Fruit fly (Drosophila melanogaster) whole organism, embryonic: Measurements from ENCODE around the gene Gr89a.
A peak's percentile ranks its signal among the peaks of the same experiment; 100 is the strongest.

ENCODE experiments used
- Awh ChIP-seq: fragments of 200-800 bp; sonication (Bioruptor generic); IDR thresholded peaks from 2 replicates; pipeline ENCODE4, ENCODE4 v1.3.6; 2022; ENCODE audit warnings: missing biosample characterization, missing genetic modification characterization
- B-H1 ChIP-seq: fragments of 200-800 bp; sonication (Bioruptor generic); IDR thresholded peaks from 3 replicates; pipeline ENCODE4 v1.3.6; 2022; ENCODE audit warnings: missing biosample characterization, missing genetic modification characterization
- CG10959 ChIP-seq: fragments of 200-800 bp; sonication (Bioruptor generic); IDR thresholded peaks from 2 replicates; pipeline ENCODE4 v1.3.6; 2022; ENCODE audit warnings: missing biosample characterization, missing genetic modification characterization
- CG11398 ChIP-seq: fragments of 200-800 bp; sonication (Bioruptor generic); optimal IDR thresholded peaks from 2 replicates; lab custom pipeline; 2016; ENCODE audit warnings: missing biosample characterization, missing genetic modification characterization
- CG12942 ChIP-seq: fragments of 200-800 bp; sonication (Bioruptor generic); optimal IDR thresholded peaks from 3 replicates; lab custom pipeline; 2016; ENCODE audit warnings: missing biosample characterization, missing genetic modification characterization
- CG13624 ChIP-seq: fragments of 200-800 bp; sonication (Bioruptor generic); optimal IDR thresholded peaks from 2 replicates; lab custom pipeline; 2016; ENCODE audit warnings: missing biosample characterization, missing genetic modification characterization
- CG15269 ChIP-seq: fragments of 200-800 bp; sonication (Bioruptor generic); optimal IDR thresholded peaks from 2 replicates; lab custom pipeline; 2018; ENCODE audit warnings: missing biosample characterization, mild to moderate bottlenecking, missing genetic modification characterization, moderate library complexity
- CG15601 ChIP-seq: fragments of 200-800 bp; sonication (Bioruptor generic); optimal IDR thresholded peaks from 3 replicates; lab custom pipeline; 2019; ENCODE audit warnings: missing biosample characterization, mild to moderate bottlenecking, missing genetic modification characterization, moderate library complexity
- CG16813 ChIP-seq: fragments of 200-800 bp; sonication (Bioruptor generic); IDR thresholded peaks from 3 replicates; pipeline ENCODE4 v1.3.6; 2022; ENCODE audit warnings: missing biosample characterization, missing genetic modification characterization; ENCODE audit not compliant: partially characterized antibody
- CG17186 ChIP-seq: fragments of 200-800 bp; sonication (Bioruptor generic); optimal IDR thresholded peaks from 3 replicates; lab custom pipeline; 2017; ENCODE audit warnings: missing biosample characterization, missing genetic modification reagents, missing genetic modification characterization
- CG17568 ChIP-seq: fragments of 200-800 bp; sonication (Bioruptor generic); optimal IDR thresholded peaks from 2 replicates; lab custom pipeline; 2018; ENCODE audit warnings: missing biosample characterization, mild to moderate bottlenecking, missing genetic modification characterization, moderate library complexity
- CG17829 ChIP-seq: fragments of 200-800 bp; optimal IDR thresholded peaks from 2 replicates; lab custom pipeline; 2019; ENCODE audit warnings: missing biosample characterization, mild to moderate bottlenecking, missing genetic modification characterization, moderate library complexity
- CG32532 ChIP-seq: fragments of 200-800 bp; sonication (Bioruptor generic); IDR thresholded peaks from 2 replicates; pipeline ENCODE4 v1.3.6; 2022; ENCODE audit warnings: missing biosample characterization, missing genetic modification characterization
- CG3726 ChIP-seq: fragments of 200-800 bp; sonication (Bioruptor generic); IDR thresholded peaks from 3 replicates; pipeline ENCODE4, ENCODE4 v1.3.6; 2022; ENCODE audit warnings: missing biosample characterization, missing genetic modification characterization
- CG4617 ChIP-seq: fragments of 200-800 bp; sonication (Bioruptor generic); optimal IDR thresholded peaks from 3 replicates; lab custom pipeline; 2016; ENCODE audit warnings: missing biosample characterization, missing genetic modification characterization, borderline replicate concordance
- CG4854 ChIP-seq: fragments of 200-800 bp; sonication (Bioruptor generic); optimal IDR thresholded peaks from 2 replicates; lab custom pipeline; 2016; ENCODE audit warnings: missing biosample characterization, missing genetic modification characterization, inconsistent platforms
- CG6254 ChIP-seq: fragments of 200-800 bp; sonication (Bioruptor generic); optimal IDR thresholded peaks from 3 replicates; lab custom pipeline; 2017; ENCODE audit warnings: mild to moderate bottlenecking, missing biosample characterization, missing genetic modification reagents, missing genetic modification characterization
- CG7357 ChIP-seq: fragments of 200-800 bp; sonication (Bioruptor generic); IDR thresholded peaks from 3 replicates; pipeline ENCODE4 v1.3.6; 2022; ENCODE audit warnings: missing biosample characterization, missing genetic modification characterization
- CG7987 ChIP-seq: fragments of 200-800 bp; sonication (Bioruptor generic); optimal IDR thresholded peaks from 2 replicates; lab custom pipeline; 2018; ENCODE audit warnings: missing biosample characterization, mild to moderate bottlenecking, missing genetic modification characterization, moderate library complexity
- CG9932 ChIP-seq: fragments of 200-800 bp; sonication (Bioruptor generic); IDR thresholded peaks from 2 replicates; pipeline ENCODE4 v1.3.6; 2022; ENCODE audit warnings: missing biosample characterization, missing genetic modification characterization
- CHES-1-like ChIP-seq: fragments of 200-800 bp; sonication (Bioruptor generic); optimal IDR thresholded peaks from 2 replicates; lab custom pipeline; 2016; ENCODE audit warnings: missing biosample characterization, missing genetic modification characterization
- CoRest ChIP-seq: fragments of 200-800 bp; sonication (Bioruptor generic); optimal IDR thresholded peaks from 3 replicates; lab custom pipeline; 2018; ENCODE audit warnings: missing biosample characterization, mild to moderate bottlenecking, missing genetic modification characterization, moderate library complexity
- Dref ChIP-seq: fragments of 200-800 bp; sonication (Bioruptor generic); IDR thresholded peaks from 2 replicates; pipeline ENCODE4 v1.3.6; 2022; ENCODE audit warnings: missing biosample characterization, missing genetic modification characterization
- Drgx ChIP-seq: fragments of 200-800 bp; sonication (Bioruptor generic); IDR thresholded peaks from 2 replicates; pipeline ENCODE4 v1.3.6; 2022; ENCODE audit warnings: missing biosample characterization, missing genetic modification characterization
- HLH54F ChIP-seq: fragments of 200-800 bp; sonication (Bioruptor generic); optimal IDR thresholded peaks from 3 replicates; lab custom pipeline; 2016; ENCODE audit warnings: missing biosample characterization, missing genetic modification characterization
- Jarid2 ChIP-seq: fragments of 200-800 bp; sonication (Bioruptor generic); optimal IDR thresholded peaks from 3 replicates; lab custom pipeline; 2017; ENCODE audit warnings: mild to moderate bottlenecking, missing biosample characterization, missing genetic modification reagents, missing genetic modification characterization
- Poxn ChIP-seq: fragments of 200-800 bp; sonication (Bioruptor generic); IDR thresholded peaks from 2 replicates; pipeline ENCODE4 v1.3.6; 2022; ENCODE audit warnings: missing biosample characterization, missing genetic modification characterization
- Ptx1 ChIP-seq: fragments of 200-800 bp; sonication (Bioruptor generic); IDR thresholded peaks from 2 replicates; pipeline ENCODE4 v1.3.6; 2022; ENCODE audit warnings: missing biosample characterization, missing genetic modification characterization
- Scr ChIP-seq: fragments of 200-800 bp; sonication (Bioruptor generic); IDR thresholded peaks from 2 replicates; pipeline ENCODE4 v1.3.6; 2022; ENCODE audit warnings: missing biosample characterization, missing genetic modification characterization; ENCODE audit not compliant: partially characterized antibody
- Side ChIP-seq: fragments of 200-800 bp; sonication (Bioruptor generic); optimal IDR thresholded peaks from 2 replicates; lab custom pipeline; 2016; ENCODE audit warnings: missing biosample characterization, missing genetic modification characterization
- Ssrp ChIP-seq: fragments of 200-800 bp; sonication (Bioruptor generic); optimal IDR thresholded peaks from 2 replicates; lab custom pipeline; 2018; ENCODE audit warnings: missing biosample characterization, mild to moderate bottlenecking, missing genetic modification characterization, moderate library complexity
- Stat92E ChIP-seq, 3 experiments: fragments of >200 bp in 2 of 3; fragments of 200-800 bp in 1 of 3; sonication (Bioruptor generic) in 1 of 3; optimal IDR thresholded peaks; 2 replicates each; lab custom pipeline; 2017 to 2019; ENCODE audit warnings: missing biosample characterization in 3 of 3, missing genetic modification characterization in 3 of 3, mild to moderate bottlenecking in 1 of 3, moderate library complexity in 1 of 3
- TFAM ChIP-seq: fragments of 200-800 bp; sonication (Bioruptor generic); optimal IDR thresholded peaks from 2 replicates; lab custom pipeline; 2017; ENCODE audit warnings: missing biosample characterization, missing genetic modification characterization, inconsistent platforms
- al ChIP-seq: fragments of 200-800 bp; sonication (Bioruptor generic); IDR thresholded peaks from 2 replicates; pipeline ENCODE4 v1.3.6; 2022; ENCODE audit warnings: missing biosample characterization, missing genetic modification characterization
- chinmo ChIP-seq: fragments of 200-800 bp; sonication (Bioruptor generic); IDR thresholded peaks from 4 replicates; pipeline ENCODE4 v1.3.6; 2022; ENCODE audit warnings: missing biosample characterization, missing genetic modification characterization; ENCODE audit not compliant: partially characterized antibody
- eve ChIP-seq, 2 experiments: fragments of >200 bp; optimal IDR thresholded peaks; 2 replicates each; lab custom pipeline; 2017; ENCODE audit warnings: missing biosample characterization in 2 of 2, missing genetic modification characterization in 2 of 2
- fd96Cb ChIP-seq: fragments of 200-800 bp; sonication (Bioruptor generic); optimal IDR thresholded peaks from 2 replicates; lab custom pipeline; 2018; ENCODE audit warnings: missing biosample characterization, mild to moderate bottlenecking, missing genetic modification characterization, moderate library complexity
- fru ChIP-seq: fragments of >200 bp; optimal IDR thresholded peaks from 2 replicates; lab custom pipeline; 2017
- fu2 ChIP-seq: fragments of 200-800 bp; sonication (Bioruptor generic); optimal IDR thresholded peaks from 2 replicates; lab custom pipeline; 2016; ENCODE audit warnings: missing biosample characterization, missing genetic modification characterization
- gro ChIP-seq: fragments of 200-800 bp; sonication (Bioruptor generic); optimal IDR thresholded peaks from 2 replicates; lab custom pipeline; 2016; ENCODE audit warnings: missing biosample characterization, missing genetic modification characterization
- ken ChIP-seq: fragments of 200-800 bp; sonication (Bioruptor generic); IDR thresholded peaks from 3 replicates; pipeline ENCODE4 v1.3.6; 2022; ENCODE audit warnings: missing biosample characterization, missing genetic modification characterization
- kni ChIP-seq: fragments of 200-800 bp; sonication (Bioruptor generic); optimal IDR thresholded peaks from 3 replicates; lab custom pipeline; 2017; ENCODE audit warnings: mild to moderate bottlenecking, missing biosample characterization, missing genetic modification reagents, missing genetic modification characterization
- odd ChIP-seq: fragments of 200-800 bp; sonication (Bioruptor generic); optimal IDR thresholded peaks from 2 replicates; lab custom pipeline; 2017; ENCODE audit warnings: missing biosample characterization, mild to moderate bottlenecking, missing genetic modification characterization
- org-1 ChIP-seq: fragments of 200-800 bp; sonication (Bioruptor generic); optimal IDR thresholded peaks from 2 replicates; lab custom pipeline; 2017; ENCODE audit warnings: missing biosample characterization, missing genetic modification characterization
- otp ChIP-seq: fragments of 200-800 bp; sonication (Bioruptor generic); IDR thresholded peaks from 3 replicates; pipeline ENCODE4, ENCODE4 v1.3.6; 2022; ENCODE audit warnings: missing biosample characterization, missing genetic modification characterization
- psq ChIP-seq: fragments of 200-800 bp; sonication (Bioruptor generic); optimal IDR thresholded peaks from 2 replicates; lab custom pipeline; 2017; ENCODE audit warnings: missing biosample characterization, missing genetic modification characterization
- repo ChIP-seq: fragments of 200-800 bp; sonication (Bioruptor generic); optimal IDR thresholded peaks from 2 replicates; lab custom pipeline; 2016; ENCODE audit warnings: missing biosample characterization, missing genetic modification characterization
- sd ChIP-seq: fragments of 200-800 bp; sonication (Bioruptor generic); optimal IDR thresholded peaks from 3 replicates; lab custom pipeline; 2018; ENCODE audit warnings: missing biosample characterization, mild to moderate bottlenecking, missing genetic modification characterization, moderate library complexity
- sens ChIP-seq: fragments of 200-800 bp; sonication (Bioruptor generic); peaks from one replicate; lab custom pipeline; 2016; ENCODE audit warnings: missing biosample characterization, missing genetic modification characterization
- sqz ChIP-seq: fragments of 200-800 bp; sonication (Bioruptor generic); optimal IDR thresholded peaks from 3 replicates; lab custom pipeline; 2018; ENCODE audit warnings: missing biosample characterization, mild to moderate bottlenecking, missing genetic modification characterization
- tgo ChIP-seq: fragments of 200-800 bp; sonication (Bioruptor generic); IDR thresholded peaks from 3 replicates; pipeline ENCODE4 v1.3.6; 2022; ENCODE audit warnings: missing biosample characterization, missing genetic modification characterization
- zen ChIP-seq: fragments of 200-800 bp; sonication (Bioruptor generic); optimal IDR thresholded peaks from 3 replicates; lab custom pipeline; 2018; ENCODE audit warnings: missing biosample characterization, mild to moderate bottlenecking, missing genetic modification characterization, moderate library complexity

The Gr89a gene

DNA sequence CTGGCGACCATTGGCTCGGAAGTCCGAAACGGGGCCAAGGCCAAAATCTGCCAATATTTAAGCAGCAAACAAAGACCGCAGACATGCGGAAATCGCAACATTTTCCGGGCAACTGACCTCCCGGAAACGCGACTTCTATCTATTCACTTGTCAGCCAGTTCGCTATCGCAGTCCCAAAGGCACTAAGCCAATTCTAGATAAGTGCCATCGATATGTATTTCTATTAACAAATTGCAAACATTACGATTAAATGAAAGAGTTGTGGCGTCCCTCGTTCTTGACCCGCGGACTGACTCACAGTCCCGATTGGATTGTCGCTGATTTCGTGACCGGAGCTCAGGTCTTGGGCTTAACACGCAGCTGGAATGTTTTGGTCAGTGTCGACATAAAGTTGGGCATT lies at the start of gene Gr89a:
TSS of gene Gr89a (minus strand) at position 101 of the 400 bp plus-strand sequence.
- TF ChIP-seq CG32532 (GFP tag; lab: Robert Waterston, UW) (no peak), CG15601 (no peak), TFAM (GFP tag; lab: Kevin White, UChicago) (no peak), CG3726 (GFP tag; lab: Robert Waterston, UW) (no peak), sd (no peak), CG13624 (no peak), CG12942 (GFP tag; lab: Kevin White, UChicago) (no peak), odd (GFP tag; lab: Kevin White, UChicago) (no peak), CG7987 (no peak), Scr (GFP tag; lab: Robert Waterston, UW) (no peak), al (GFP tag; lab: Robert Waterston, UW) (no peak), Ptx1 (no peak), fru (lab: Kevin White, UChicago) (no peak), otp (GFP tag; lab: Robert Waterston, UW) (no peak), CG9932 (no peak), CG11398 (no peak), sens (no peak), eve (GFP tag; optimal IDR thresholded peaks at IDR 0.05; lab: Kevin White, UChicago) (no peak), B-H1 (GFP tag; lab: Robert Waterston, UW) (no peak), CG17186 (GFP tag; lab: Kevin White, UChicago) (no peak)

DNA sequence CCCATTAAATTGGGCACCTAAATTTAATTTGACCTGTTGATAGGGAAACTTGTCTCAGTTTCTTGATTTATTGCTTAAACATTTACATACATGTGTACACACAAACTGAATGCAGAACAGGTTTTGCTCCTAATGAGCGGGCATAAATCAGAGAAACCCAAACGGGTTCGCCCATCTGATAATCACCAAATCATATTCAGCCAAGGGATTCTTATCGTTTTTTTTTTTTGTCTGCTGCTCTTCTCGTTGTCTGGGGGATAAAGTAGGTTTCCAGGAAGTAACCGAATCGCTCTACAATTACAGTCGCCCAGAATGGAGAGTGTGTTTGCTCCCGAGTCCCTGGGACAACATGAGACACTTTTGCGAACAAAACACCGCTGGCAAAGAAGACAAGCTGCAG lies 46.9 kb upstream of the Gr89a start:
- TF ChIP-seq fu2 (GFP tag; lab: Kevin White, UChicago) (no peak), fd96Cb (tag; lab: Kevin White, UChicago) (no peak), CG15269 (tag; lab: Kevin White, UChicago) (peak; percentile 17), CG16813 (GFP tag; lab: Robert Waterston, UW) (no peak), Dref (GFP tag; lab: Robert Waterston, UW) (no peak), ken (GFP tag; lab: Robert Waterston, UW) (no peak), sqz (GFP tag; lab: Kevin White, UChicago) (peak; percentile 67), CG7357 (GFP tag; lab: Robert Waterston, UW) (no peak), tgo (GFP tag; lab: Robert Waterston, UW) (no peak), CG17568 (GFP tag; lab: Kevin White, UChicago) (no peak), Side (GFP tag; lab: Kevin White, UChicago) (no peak), CG10959 (no peak), Ssrp (no peak), org-1 (no peak), CHES-1-like (no peak), CG6254 (GFP tag; lab: Kevin White, UChicago) (no peak), kni (peak; percentile 4), CG17829 (no peak), Stat92E (GFP tag; optimal IDR thresholded peaks at IDR 0.05; lab: Kevin White, UChicago) (peak in 1 of 3 experiments; percentile 28), Poxn (no peak), gro (GFP tag; lab: Kevin White, UChicago) (no peak), CoRest (tag; lab: Kevin White, UChicago) (no peak), HLH54F (GFP tag; lab: Kevin White, UChicago) (no peak), Jarid2 (GFP tag; lab: Kevin White, UChicago) (no peak), Drgx (no peak), chinmo (GFP tag; lab: Robert Waterston, UW) (0 out of 4 replicates have a peak, but pooled peaks have one; percentile 19), CG17186 (GFP tag; lab: Kevin White, UChicago) (no peak), Awh (GFP tag; lab: Robert Waterston, UW) (peak; percentile 41; the same call in 1 of the 2 replicates), repo (GFP tag; lab: Kevin White, UChicago) (no peak), CG4617 (no peak), zen (tag; lab: Kevin White, UChicago) (peak; percentile 55), CG4854 (GFP tag; lab: Kevin White, UChicago) (no peak), psq (no peak)
